Worm (Caenorhabditis elegans) whole organism, L1 larva: Measurements from ENCODE around the gene K10C2.2.
A peak's percentile ranks its signal among the peaks of the same experiment; 100 is the strongest.

Experiments
- C04F5.9 ChIP-seq: sonication (generic microtip); optimal IDR thresholded peaks from 2 replicates; lab custom pipeline; 2016; ENCODE audit warnings: missing genetic modification characterization, missing compliant biosample characterization
- C16A3.4 ChIP-seq: fragments of 150-350 bp; optimal IDR thresholded peaks from 2 replicates; lab custom pipeline; 2014; ENCODE audit warnings: missing biosample characterization, missing genetic modification characterization
- C34B4.2 ChIP-seq: sonication (generic microtip); optimal IDR thresholded peaks from 2 replicates; lab custom pipeline; 2017; ENCODE audit warnings: mild to moderate bottlenecking, missing genetic modification characterization, missing compliant biosample characterization
- Y116A8C.19 ChIP-seq: sonication (generic microtip); optimal IDR thresholded peaks from 2 replicates; lab custom pipeline; 2016; ENCODE audit warnings: missing compliant biosample characterization, missing genetic modification characterization, borderline replicate concordance
- aha-1 ChIP-seq: fragments of 150-350 bp; optimal IDR thresholded peaks from 2 replicates; lab custom pipeline; 2014; ENCODE audit warnings: missing biosample characterization, missing genetic modification characterization
- alr-1 ChIP-seq: fragments of 200-800 bp; sonication (Bioruptor generic); optimal IDR thresholded peaks from 2 replicates; lab custom pipeline; 2018; ENCODE audit warnings: borderline replicate concordance, mild to moderate bottlenecking, missing genetic modification characterization, missing compliant biosample characterization
- aly-2 ChIP-seq: fragments of 150-350 bp; optimal IDR thresholded peaks from 2 replicates; lab custom pipeline; 2014; ENCODE audit warnings: missing biosample characterization, missing genetic modification characterization
- ceh-63 ChIP-seq: fragments of 200-800 bp; sonication (Bioruptor generic); optimal IDR thresholded peaks from 2 replicates; lab custom pipeline; 2018; ENCODE audit warnings: mild to moderate bottlenecking, missing genetic modification characterization, missing compliant biosample characterization
- ceh-88 ChIP-seq: fragments of 200-800 bp; sonication (Bioruptor generic); IDR thresholded peaks from 2 replicates; pipeline ENCODE4 v1.3.6; 2022; ENCODE audit warnings: missing genetic modification characterization, missing compliant biosample characterization
- ceh-90 ChIP-seq: sonication (generic microtip); optimal IDR thresholded peaks from 2 replicates; lab custom pipeline; 2016; ENCODE audit warnings: missing genetic modification characterization, missing compliant biosample characterization
- ces-1 ChIP-seq: fragments of 150-350 bp; optimal IDR thresholded peaks from 2 replicates; lab custom pipeline; 2014; ENCODE audit warnings: missing biosample characterization, missing genetic modification reagents, missing genetic modification characterization
- dpl-1 ChIP-seq, 3 experiments: fragments of 150-350 bp in 2 of 3; sonication (generic microtip) in 1 of 3; optimal IDR thresholded peaks; 2 replicates each; lab custom pipeline; 2014 to 2017; ENCODE audit warnings: missing biosample characterization in 3 of 3, missing genetic modification characterization in 3 of 3, missing genetic modification reagents in 3 of 3
- dsc-1 ChIP-seq: sonication (generic microtip); optimal IDR thresholded peaks from 2 replicates; lab custom pipeline; 2016; ENCODE audit warnings: mild to moderate bottlenecking, missing genetic modification characterization, missing compliant biosample characterization
- efl-1 ChIP-seq, 4 experiments: fragments of 150-350 bp; optimal IDR thresholded peaks in 3 of 4; peaks in 1 of 4; 1 replicate in 1 of 4; 2 replicates in 3 of 4; lab custom pipeline; 2014; ENCODE audit warnings: missing biosample characterization in 2 of 4, missing genetic modification characterization in 2 of 4, missing genetic modification reagents in 2 of 4
- elt-2 ChIP-seq: sonication (generic microtip); optimal IDR thresholded peaks from 2 replicates; lab custom pipeline; 2016; ENCODE audit warnings: missing genetic modification characterization, mild to moderate bottlenecking, inconsistent platforms, missing compliant biosample characterization, missing genetic modification reagents
- elt-3 ChIP-seq, 6 experiments: fragments of 150-350 bp in 1 of 6; sonication (generic microtip); optimal IDR thresholded peaks; 2 replicates each; lab custom pipeline; 2017 to 2018; ENCODE audit warnings: missing biosample characterization in 6 of 6, missing genetic modification characterization in 6 of 6, inconsistent platforms in 1 of 6
- fkh-10 ChIP-seq: sonication (generic microtip); optimal IDR thresholded peaks from 2 replicates; lab custom pipeline; 2017; ENCODE audit warnings: missing biosample characterization, missing genetic modification reagents, missing genetic modification characterization
- fkh-8 ChIP-seq: sonication (generic microtip); optimal IDR thresholded peaks from 2 replicates; lab custom pipeline; 2016; ENCODE audit warnings: mild to moderate bottlenecking, missing genetic modification characterization, missing compliant biosample characterization
- hlh-4 ChIP-seq: sonication (generic microtip); optimal IDR thresholded peaks from 2 replicates; lab custom pipeline; 2016; ENCODE audit warnings: mild to moderate bottlenecking, missing genetic modification characterization, missing compliant biosample characterization
- irx-1 ChIP-seq: sonication (generic microtip); optimal IDR thresholded peaks from 2 replicates; lab custom pipeline; 2016; ENCODE audit warnings: missing genetic modification characterization, missing compliant biosample characterization
- isw-1 ChIP-seq: fragments of 200-800 bp; sonication (Bioruptor generic); IDR thresholded peaks from 2 replicates; pipeline ENCODE4 v1.3.6; 2022; ENCODE audit warnings: missing genetic modification characterization, missing compliant biosample characterization
- lin-35 ChIP-seq, 2 experiments: fragments of 150-350 bp; optimal IDR thresholded peaks; 2 replicates each; lab custom pipeline; 2014; ENCODE audit warnings: missing biosample characterization in 2 of 2, missing genetic modification characterization in 2 of 2, missing genetic modification reagents in 2 of 2
- lin-39 ChIP-seq: fragments of 150-350 bp; optimal IDR thresholded peaks from 2 replicates; lab custom pipeline; 2014; ENCODE audit warnings: missing biosample characterization, missing genetic modification reagents, missing genetic modification characterization
- lir-3 ChIP-seq: sonication (generic microtip); optimal IDR thresholded peaks from 2 replicates; lab custom pipeline; 2016; ENCODE audit warnings: mild to moderate bottlenecking, missing genetic modification characterization, moderate library complexity, missing compliant biosample characterization; ENCODE audit not compliant: poor library complexity
- mep-1 ChIP-seq: fragments of 150-350 bp; optimal IDR thresholded peaks from 2 replicates; lab custom pipeline; 2014; ENCODE audit warnings: missing biosample characterization, missing genetic modification characterization
- nhr-11 ChIP-seq: fragments of 150-350 bp; optimal IDR thresholded peaks from 2 replicates; lab custom pipeline; 2014; ENCODE audit warnings: missing biosample characterization, missing genetic modification characterization
- nhr-237 ChIP-seq: fragments of 150-350 bp; optimal IDR thresholded peaks from 2 replicates; lab custom pipeline; 2014; ENCODE audit warnings: missing biosample characterization, missing genetic modification characterization
- nhr-84 ChIP-seq: sonication (generic microtip); optimal IDR thresholded peaks from 2 replicates; lab custom pipeline; 2017; ENCODE audit warnings: missing biosample characterization, missing genetic modification characterization
- nhr-90 ChIP-seq: sonication (generic microtip); optimal IDR thresholded peaks from 2 replicates; lab custom pipeline; 2016; ENCODE audit warnings: mild to moderate bottlenecking, missing genetic modification characterization, missing compliant biosample characterization; ENCODE audit not compliant: poor library complexity
- rnt-1 ChIP-seq: sonication (generic microtip); optimal IDR thresholded peaks from 2 replicates; lab custom pipeline; 2016; ENCODE audit warnings: mild to moderate bottlenecking, missing genetic modification characterization, moderate library complexity, missing compliant biosample characterization
- skn-1 ChIP-seq: fragments of 150-350 bp; optimal IDR thresholded peaks from 2 replicates; lab custom pipeline; 2014; ENCODE audit warnings: missing biosample characterization, missing genetic modification characterization
- sup-37 ChIP-seq: fragments of 200-800 bp; sonication (Bioruptor generic); optimal IDR thresholded peaks from 2 replicates; lab custom pipeline; 2018; ENCODE audit warnings: mild to moderate bottlenecking, missing genetic modification characterization, missing compliant biosample characterization
- swsn-7 ChIP-seq: sonication (generic microtip); optimal IDR thresholded peaks from 2 replicates; lab custom pipeline; 2016; ENCODE audit warnings: missing genetic modification characterization, missing compliant biosample characterization
- unc-30 ChIP-seq: sonication (generic microtip); optimal IDR thresholded peaks from 2 replicates; lab custom pipeline; 2017; ENCODE audit warnings: missing biosample characterization, missing genetic modification characterization
- unc-62 ChIP-seq: fragments of 150-350 bp; optimal IDR thresholded peaks from 2 replicates; lab custom pipeline; 2014; ENCODE audit warnings: missing biosample characterization, missing genetic modification reagents, missing genetic modification characterization
- unc-86 ChIP-seq: sonication (generic microtip); optimal IDR thresholded peaks from 2 replicates; lab custom pipeline; 2016; ENCODE audit warnings: missing genetic modification characterization, missing compliant biosample characterization
- ztf-11 ChIP-seq, 2 experiments: sonication (generic microtip); optimal IDR thresholded peaks; 2 replicates each; lab custom pipeline; 2016 to 2017; ENCODE audit warnings: missing genetic modification characterization in 2 of 2, missing biosample characterization in 1 of 2, missing compliant biosample characterization in 1 of 2

Gene K10C2.2

ce11 chrX:6433688-6434087 lies at the start of gene K10C2.2:
Gene K10C2.2, minus strand, starts transcription at chrX:6433788.
- TF ChIP-seq C34B4.2 (tag; lab: Kevin White, UChicago) (no peak), nhr-90 (tag; lab: Kevin White, UChicago) (no peak), irx-1 (tag; lab: Kevin White, UChicago) (no peak), alr-1 (tag; lab: Kevin White, UChicago) (no peak), ceh-90 (tag; lab: Kevin White, UChicago) (no peak), lin-39 (tag; lab: Kevin White, UChicago) (no peak), C16A3.4 (no peak), Y116A8C.19 (tag; lab: Kevin White, UChicago) (no peak), skn-1 (tag; lab: Kevin White, UChicago) (no peak), unc-62 (GFP tag; lab: Kevin White, UChicago) (no peak), lin-35 (GFP tag; optimal IDR thresholded peaks at IDR 0.05; lab: Kevin White, UChicago) (no peak), sup-37 (GFP tag; lab: Kevin White, UChicago) (no peak), efl-1 (optimal IDR thresholded peaks at IDR 0.05; lab: Kevin White, UChicago) (no peak), efl-1 (GFP tag; optimal IDR thresholded peaks at IDR 0.05 in 1 of 2; lab: Kevin White, UChicago) (no peak), isw-1 (GFP tag; lab: Robert Waterston, UW) (no peak), C04F5.9 (tag; lab: Kevin White, UChicago) (no peak), ceh-88 (GFP tag; lab: Robert Waterston, UW) (no peak), fkh-8 (tag; lab: Kevin White, UChicago) (no peak), lir-3 (tag; lab: Kevin White, UChicago) (no peak)

DNA sequence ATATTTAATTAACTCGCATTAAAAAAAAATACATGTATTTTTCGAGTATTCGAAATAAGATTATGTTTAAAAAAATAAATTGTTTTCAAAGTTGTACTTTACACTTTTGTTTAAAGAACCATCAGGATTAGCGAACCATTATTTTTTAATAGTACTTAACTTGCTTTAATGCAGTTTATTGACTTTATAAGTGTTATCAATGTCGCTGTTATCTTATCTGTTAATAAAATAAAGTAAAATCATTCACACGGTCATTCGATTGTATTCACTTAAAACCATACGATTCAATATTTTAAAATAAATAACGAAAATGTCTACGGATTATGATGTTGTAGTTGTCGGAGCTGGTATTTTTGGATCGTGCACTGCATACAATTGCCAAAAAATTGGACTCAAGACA lies 43.0 kb upstream of the K10C2.2 start, which contains the start of gene C15B12.1:
C15B12.1 (plus strand) TSS at position 271 of the 400 bp plus-strand sequence.
- TF ChIP-seq nhr-90 (tag; lab: Kevin White, UChicago) = no peak
- TF ChIP-seq lin-39 (tag; lab: Kevin White, UChicago) = no peak
- TF ChIP-seq elt-2 (tag; lab: Kevin White, UChicago) = peak; percentile 82
- peak in 1 of 6 experiments; percentile 9 for TF ChIP-seq elt-3 (tag; optimal IDR thresholded peaks at IDR 0.05; lab: Kevin White, UChicago)

DNA sequence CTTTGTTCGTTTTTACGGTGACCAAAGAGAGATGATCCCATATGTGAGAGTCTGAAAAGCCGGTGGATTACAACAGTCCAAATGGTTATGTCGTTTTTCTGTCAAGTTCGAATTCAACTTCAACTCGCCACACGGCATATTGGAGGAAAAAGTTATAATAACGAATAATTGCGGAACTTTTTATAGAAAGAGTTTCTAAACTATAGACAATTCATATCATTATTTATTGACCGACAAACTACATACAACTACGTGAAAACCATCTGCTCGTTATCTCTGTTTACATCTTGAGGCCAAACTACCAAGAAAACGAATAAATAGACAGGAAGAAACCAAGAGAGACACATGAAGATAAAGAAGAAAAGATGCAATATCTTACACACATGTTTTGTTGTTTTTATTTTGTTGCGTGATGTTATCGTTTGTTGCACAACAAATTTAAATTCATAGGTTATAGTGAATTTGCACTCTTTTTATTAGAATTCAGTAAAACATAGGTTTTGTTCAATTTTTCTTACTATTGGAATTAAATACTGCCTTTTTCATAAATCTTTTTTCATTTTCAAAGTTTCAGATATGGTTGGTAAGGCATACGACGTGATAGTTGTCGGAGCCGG lies 40.2 kb upstream of the K10C2.2 start, which contains the start of the genes C15B12.4 and C15B12.8:
C15B12.4 (minus strand) TSS at position 51 of the 617 bp plus-strand sequence.
C15B12.8 (plus strand) TSS at position 567 of the 617 bp plus-strand sequence.
- TF ChIP-seq unc-62 (GFP tag; lab: Kevin White, UChicago) = no peak
- no peak for TF ChIP-seq efl-1 (optimal IDR thresholded peaks at IDR 0.05; lab: Kevin White, UChicago)
- TF ChIP-seq efl-1 (GFP tag; optimal IDR thresholded peaks at IDR 0.05 in 1 of 2; lab: Kevin White, UChicago) = peak in 1 of 2 experiments; percentile 12
- TF ChIP-seq swsn-7 = no peak
- no peak for TF ChIP-seq hlh-4 (tag; lab: Kevin White, UChicago)
- no peak for TF ChIP-seq ces-1
- peak; percentile 39 for TF ChIP-seq dsc-1 (tag; lab: Kevin White, UChicago)
- no peak for TF ChIP-seq unc-86 (tag; lab: Kevin White, UChicago)
- no peak for TF ChIP-seq ztf-11 (tag; optimal IDR thresholded peaks at IDR 0.05; lab: Kevin White, UChicago)

DNA sequence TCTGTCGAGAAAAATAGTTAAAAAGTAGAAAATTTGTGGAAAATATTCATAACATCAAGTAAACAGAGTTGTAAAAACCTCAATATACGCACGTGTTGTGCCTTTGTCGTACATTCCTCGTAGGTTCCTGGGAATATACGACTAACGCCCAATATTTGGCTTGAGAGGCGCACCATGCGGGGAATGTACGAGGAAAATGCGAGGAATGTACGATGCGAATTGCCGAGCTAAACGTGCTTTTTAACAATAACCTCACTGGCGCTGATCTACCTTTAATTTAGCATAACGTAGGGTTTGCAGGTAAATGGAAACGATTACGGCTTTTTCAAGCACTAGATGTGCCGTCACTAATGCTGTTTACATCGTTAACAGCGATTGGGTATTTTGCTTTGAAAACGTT lies 34.9 kb upstream of the K10C2.2 start, which contains the start of gene C15B12.9:
C15B12.9 (plus strand) TSS at position 301 of the 400 bp plus-strand sequence.
- TF ChIP-seq dpl-1 (GFP tag; optimal IDR thresholded peaks at IDR 0.05; lab: Kevin White, UChicago) (no peak), aha-1 (tag; lab: Kevin White, UChicago) (no peak), elt-3 (tag; optimal IDR thresholded peaks at IDR 0.05; lab: Kevin White, UChicago) (no peak), ceh-63 (no peak), isw-1 (GFP tag; lab: Robert Waterston, UW) (no peak), nhr-11 (no peak), rnt-1 (tag; lab: Kevin White, UChicago) (no peak), nhr-84 (no peak), fkh-10 (no peak), aly-2 (tag; lab: Kevin White, UChicago) (no peak), mep-1 (no peak), unc-30 (tag; lab: Kevin White, UChicago) (no peak), lir-3 (tag; lab: Kevin White, UChicago) (no peak), unc-86 (tag; lab: Kevin White, UChicago) (no peak), nhr-90 (tag; lab: Kevin White, UChicago) (no peak), nhr-237 (tag; lab: Kevin White, UChicago) (no peak)
